Fruit fly (Drosophila melanogaster): Measurements from ENCODE around the gene sav.

The sav gene

DNA sequence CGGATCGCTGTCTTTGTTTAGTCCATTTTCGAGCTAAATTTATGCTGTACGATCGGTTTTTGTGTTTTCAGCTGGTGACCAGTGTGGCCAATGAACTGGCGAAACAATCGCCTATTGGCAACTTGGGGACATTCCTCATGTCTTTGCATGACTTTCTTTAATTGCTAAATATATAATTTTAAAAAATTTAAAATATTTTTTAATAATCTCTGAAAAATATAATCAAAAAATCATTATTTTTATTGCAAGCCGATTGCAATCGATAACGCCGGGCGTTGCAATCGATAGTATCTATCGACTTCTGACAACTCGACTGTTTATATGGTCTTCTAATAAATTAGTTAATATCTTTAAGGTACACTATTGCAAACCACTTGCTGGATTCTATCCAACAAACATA lies at the start of gene sav, which contains the start of gene Ublcp1 (continued):
- no peak for TF ChIP-seq so (GFP tag; IDR thresholded peaks at IDR 0.05)
- peak; percentile 64 for TF ChIP-seq nmo (GFP tag; optimal IDR thresholded peaks at IDR 0.05)
- TF ChIP-seq CG16813 (GFP tag; IDR thresholded peaks at IDR 0.05; ENCODE audit: partially characterized antibody) = peak; percentile 91
- peak; percentile 32 for TF ChIP-seq CG2120 (GFP tag; optimal IDR thresholded peaks at IDR 0.05)
- no peak for TF ChIP-seq cad (GFP tag; optimal IDR thresholded peaks at IDR 0.05)
- TF ChIP-seq zf30C (GFP tag; optimal IDR thresholded peaks at IDR 0.05) = no peak
- peak; percentile 11 for TF ChIP-seq HmgZ (tag; optimal IDR thresholded peaks at IDR 0.05)
- TF ChIP-seq tin (GFP tag; optimal IDR thresholded peaks at IDR 0.05) = peak; percentile 44
- peak; percentile 61 for TF ChIP-seq CG2712 (tag; optimal IDR thresholded peaks at IDR 0.05)
- peak; percentile 85 for TF ChIP-seq trem (tag; optimal IDR thresholded peaks at IDR 0.05)
- TF ChIP-seq CG32767 (GFP tag; IDR thresholded peaks at IDR 0.05) = no peak
- 0 out of 2 replicates have a peak, but pooled peaks have one; percentile 7 for TF ChIP-seq Ptx1 (GFP tag; IDR thresholded peaks at IDR 0.05)
- peak; percentile 88 for TF ChIP-seq CG6791 (GFP tag; IDR thresholded peaks at IDR 0.05; ENCODE audit: partially characterized antibody)
- no peak for TF ChIP-seq CG18476 (GFP tag; optimal IDR thresholded peaks at IDR 0.05)
- TF ChIP-seq CG10209 (GFP tag; optimal IDR thresholded peaks at IDR 0.05) = peak; percentile 17
- peak; percentile 84 for TF ChIP-seq inv (GFP tag; IDR thresholded peaks at IDR 0.05; ENCODE audit: partially characterized antibody)
- peak; percentile 53 for TF ChIP-seq CG31441 (GFP tag; IDR thresholded peaks at IDR 0.05)
- TF ChIP-seq CG9609 (GFP tag; optimal IDR thresholded peaks at IDR 0.05) = peak; percentile 0
- TF ChIP-seq tna (GFP tag; IDR thresholded peaks at IDR 0.05; ENCODE audit: partially characterized antibody) = peak; percentile 69; the same call in 1 of the 2 replicates
- TF ChIP-seq CG13775 (GFP tag; optimal IDR thresholded peaks at IDR 0.05) = peak; percentile 40
- peak; percentile 54 for TF ChIP-seq CG8924 (tag; optimal IDR thresholded peaks at IDR 0.05)
- TF ChIP-seq CG10979 (tag; optimal IDR thresholded peaks at IDR 0.05) = peak; percentile 37
- TF ChIP-seq sr (GFP tag; IDR thresholded peaks at IDR 0.05) = no peak
- peak; percentile 17 for TF ChIP-seq Ssrp (tag; optimal IDR thresholded peaks at IDR 0.05)
- no peak for TF ChIP-seq CTCF (GFP tag; optimal IDR thresholded peaks at IDR 0.05)
- peak; percentile 71; the same call in 3 of the 4 replicates for TF ChIP-seq chinmo (GFP tag; IDR thresholded peaks at IDR 0.05; ENCODE audit: partially characterized antibody)
- peak; percentile 35 for TF ChIP-seq vvl (GFP tag; IDR thresholded peaks at IDR 0.05)
- peak; percentile 74 for TF ChIP-seq CG14710 (tag; optimal IDR thresholded peaks at IDR 0.05)
- TF ChIP-seq CG9437 (GFP tag; optimal IDR thresholded peaks at IDR 0.05) = no peak
- no peak for TF ChIP-seq CG15696 (tag; optimal IDR thresholded peaks at IDR 0.05)
- 0 out of 2 replicates have a peak, but pooled peaks have one; percentile 3 for TF ChIP-seq onecut (GFP tag; IDR thresholded peaks at IDR 0.05)
- TF ChIP-seq gfzf (GFP tag; optimal IDR thresholded peaks at IDR 0.05) = peak; percentile 60
- no peak for TF ChIP-seq fd102C (GFP tag; optimal IDR thresholded peaks at IDR 0.05)
- peak; percentile 83 for TF ChIP-seq stwl (tag; optimal IDR thresholded peaks at IDR 0.05)
- no peak for TF ChIP-seq Hr39 (optimal IDR thresholded peaks at IDR 0.05)
- TF ChIP-seq fd64A (GFP tag; optimal IDR thresholded peaks at IDR 0.05) = no peak
- no peak for TF ChIP-seq ab (GFP tag; optimal IDR thresholded peaks at IDR 0.05)
- peak; percentile 72; the same call in 1 of the 2 replicates for TF ChIP-seq CG42726 (GFP tag; IDR thresholded peaks at IDR 0.05; ENCODE audit: partially characterized antibody)
- TF ChIP-seq Nf-YC (tag; optimal IDR thresholded peaks at IDR 0.05) = peak; percentile 9
- peak; percentile 16 for TF ChIP-seq twi (tag; optimal IDR thresholded peaks at IDR 0.05)
- TF ChIP-seq ssp (GFP tag; IDR thresholded peaks at IDR 0.05) = 0 out of 2 replicates have a peak, but pooled peaks have one; percentile 15
- TF ChIP-seq lbe (GFP tag; optimal IDR thresholded peaks at IDR 0.05) = peak; percentile 61
- peak; percentile 78 for TF ChIP-seq CG2116 (GFP tag; optimal IDR thresholded peaks at IDR 0.05)
- no peak for TF ChIP-seq pan (optimal IDR thresholded peaks at IDR 0.05)
- TF ChIP-seq pan (GFP tag; optimal IDR thresholded peaks at IDR 0.05 in 1 of 2, IDR thresholded peaks at IDR 0.05 in 1 of 2) = no peak
- TF ChIP-seq CG10462 (GFP tag; optimal IDR thresholded peaks at IDR 0.05) = peak; percentile 12
- peak; percentile 93 for TF ChIP-seq sna (GFP tag; IDR thresholded peaks at IDR 0.05; ENCODE audit: partially characterized antibody)
- TF ChIP-seq E2f2 (GFP tag; IDR thresholded peaks at IDR 0.05) = peak; percentile 54
- peak; percentile 97 for TF ChIP-seq CG13287 (GFP tag; IDR thresholded peaks at IDR 0.05; ENCODE audit: partially characterized antibody)
- TF ChIP-seq CG8388 (GFP tag; optimal IDR thresholded peaks at IDR 0.05) = peak; percentile 18
- no peak for TF ChIP-seq Lhr (GFP tag; optimal IDR thresholded peaks at IDR 0.05)
